Worm (Caenorhabditis elegans): ENCODE data around the gene T28A11.17.

Gene T28A11.17

ce11 chrV:3247515-3247914, 18.6 kb downstream of the T28A11.17 start, which contains the start of gene srj-8:
TSS of gene srj-8 (plus strand) at chrV:3247815.
- TF ChIP-seq mep-1 (tag; optimal IDR thresholded peaks at IDR 0.05) = no peak
- no peak for TF ChIP-seq nhr-28 (tag; optimal IDR thresholded peaks at IDR 0.05)
- TF ChIP-seq ceh-83 (GFP tag; optimal IDR thresholded peaks at IDR 0.05) = no peak
- TF ChIP-seq sem-2 (GFP tag; optimal IDR thresholded peaks at IDR 0.05) = no peak
- TF ChIP-seq nhr-237 (tag; optimal IDR thresholded peaks at IDR 0.05) = no peak
- TF ChIP-seq lin-13 (tag; optimal IDR thresholded peaks at IDR 0.05) = no peak
- TF ChIP-seq elt-3 (tag; optimal IDR thresholded peaks at IDR 0.05) = no peak
- no peak for TF ChIP-seq lin-32 (GFP tag; optimal IDR thresholded peaks at IDR 0.05)
- TF ChIP-seq nhr-12 (tag; optimal IDR thresholded peaks at IDR 0.05) = no peak
- TF ChIP-seq snpc-4 (tag; optimal IDR thresholded peaks at IDR 0.05) = no peak
- TF ChIP-seq pha-4 (tag; optimal IDR thresholded peaks at IDR 0.05) = no peak
- no peak for TF ChIP-seq blmp-1 (tag; optimal IDR thresholded peaks at IDR 0.05)

DNA sequence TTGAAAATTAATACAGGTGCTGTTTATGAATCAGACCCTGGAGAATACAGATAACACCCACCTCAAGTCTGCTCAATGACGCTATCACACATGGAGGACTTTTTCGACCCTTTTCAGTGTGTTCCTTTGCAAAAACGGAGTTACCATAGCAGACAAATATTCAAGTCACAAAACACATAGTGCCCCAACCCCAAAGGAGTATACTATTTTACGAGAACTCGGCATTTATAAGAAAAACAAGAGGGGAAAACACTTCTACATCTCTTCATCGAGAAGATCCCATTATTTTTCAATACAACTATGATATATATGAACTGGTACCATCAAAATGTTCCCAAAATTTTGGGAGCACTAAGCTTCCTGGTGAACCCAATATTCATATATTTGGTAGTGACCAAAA, 21.4 kb downstream of the T28A11.17 start, which contains the start of gene srj-7:
Gene srj-7, plus strand, starts transcription at position 301 of the 400 bp plus-strand sequence.
- TF ChIP-seq tbx-8 (GFP tag; optimal IDR thresholded peaks at IDR 0.05) = no peak
- no peak for TF ChIP-seq pha-4 (tag; optimal IDR thresholded peaks at IDR 0.05)
- TF ChIP-seq unc-39 (tag; optimal IDR thresholded peaks at IDR 0.05) = no peak
- TF ChIP-seq nhr-12 (tag; optimal IDR thresholded peaks at IDR 0.05) = no peak
- TF ChIP-seq hlh-1 (tag; optimal IDR thresholded peaks at IDR 0.05) = no peak
- no peak for TF ChIP-seq ham-2 (GFP tag; optimal IDR thresholded peaks at IDR 0.05)
- TF ChIP-seq lin-32 (GFP tag; optimal IDR thresholded peaks at IDR 0.05) = no peak
- no peak for TF ChIP-seq nhr-237 (tag; optimal IDR thresholded peaks at IDR 0.05)
- no peak for TF ChIP-seq blmp-1 (tag; optimal IDR thresholded peaks at IDR 0.05)

- TF ChIP-seq bed-3 (GFP tag; optimal IDR thresholded peaks at IDR 0.05) = no peak
- no peak for TF ChIP-seq mab-5 (tag; optimal IDR thresholded peaks at IDR 0.05)
- TF ChIP-seq elt-3 (tag; optimal IDR thresholded peaks at IDR 0.05) = no peak
- no peak for TF ChIP-seq lin-13 (tag; optimal IDR thresholded peaks at IDR 0.05)
- no peak for TF ChIP-seq lin-32 (GFP tag; optimal IDR thresholded peaks at IDR 0.05)
- no peak for TF ChIP-seq mls-2 (tag; optimal IDR thresholded peaks at IDR 0.05)
- TF ChIP-seq ham-2 (GFP tag; optimal IDR thresholded peaks at IDR 0.05) = no peak
- TF ChIP-seq zip-8 (tag; optimal IDR thresholded peaks at IDR 0.05) = no peak
These were observed 23.1 kb downstream of the T28A11.17 start, which contains the start of gene gst-23 for ce11 chrV:3242984-3243383. TSS of gene gst-23 (plus strand) at chrV:3243284.

- no peak for TF ChIP-seq nhr-76 (tag; optimal IDR thresholded peaks at IDR 0.05)
- TF ChIP-seq mls-2 (tag; optimal IDR thresholded peaks at IDR 0.05) = no peak
- no peak for TF ChIP-seq ceh-43 (GFP tag; optimal IDR thresholded peaks at IDR 0.05)
- TF ChIP-seq unc-62 (GFP tag; optimal IDR thresholded peaks at IDR 0.05) = no peak
These were observed 24.9 kb downstream of the T28A11.17 start, which contains the start of gene srj-11 for ce11 chrV:3241175-3241574. TSS of gene srj-11 (plus strand) at chrV:3241424.

DNA sequence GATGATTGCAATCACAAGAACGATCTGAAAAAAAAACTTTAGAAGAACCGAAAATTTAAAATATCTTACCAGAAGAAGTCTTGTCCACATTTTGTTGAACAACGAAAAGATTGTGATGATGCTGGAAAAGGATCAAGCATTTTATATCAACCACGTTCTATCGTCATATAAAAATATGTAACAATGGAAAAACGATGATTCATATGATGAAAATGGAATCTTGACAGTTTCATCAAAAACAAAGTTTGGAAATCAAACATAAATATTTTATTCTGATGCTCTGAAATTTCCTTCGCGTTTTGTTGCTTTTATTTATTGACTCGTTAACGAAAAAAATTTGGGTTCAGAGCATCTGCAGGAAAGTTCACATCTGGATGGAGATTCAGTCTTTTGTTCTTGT, 29.5 kb downstream of the T28A11.17 start, which contains the start of the genes K08D9.9 and str-16:
Gene K08D9.9, minus strand, starts transcription at position 101 of the 400 bp plus-strand sequence.
Gene str-16, plus strand, starts transcription at position 266 of the 400 bp plus-strand sequence.
- TF ChIP-seq unc-120 (tag; optimal IDR thresholded peaks at IDR 0.05; ENCODE audit: poor library complexity, severe bottlenecking) (no peak), blmp-1 (tag; optimal IDR thresholded peaks at IDR 0.05) (no peak), zip-8 (tag; optimal IDR thresholded peaks at IDR 0.05) (no peak), ceh-39 (tag; optimal IDR thresholded peaks at IDR 0.05) (no peak), lin-32 (GFP tag; optimal IDR thresholded peaks at IDR 0.05) (no peak), unc-62 (GFP tag; optimal IDR thresholded peaks at IDR 0.05) (no peak), nhr-76 (tag; optimal IDR thresholded peaks at IDR 0.05) (no peak), ceh-83 (GFP tag; optimal IDR thresholded peaks at IDR 0.05) (no peak), sptf-1 (tag; optimal IDR thresholded peaks at IDR 0.05) (no peak), elt-1 (tag; optimal IDR thresholded peaks at IDR 0.05; ENCODE audit: borderline replicate concordance, insufficient read depth) (no peak), lin-13 (tag; optimal IDR thresholded peaks at IDR 0.05) (no peak), nhr-28 (tag; optimal IDR thresholded peaks at IDR 0.05) (no peak), ham-2 (GFP tag; optimal IDR thresholded peaks at IDR 0.05) (no peak)

ce11 chrV:3234887-3235286, 31.2 kb downstream of the T28A11.17 start, which contains the start of gene K08D9.6:
TSS of gene K08D9.6 (minus strand) at chrV:3234987.
- TF ChIP-seq mep-1 (tag; optimal IDR thresholded peaks at IDR 0.05) (no peak), nhr-28 (tag; optimal IDR thresholded peaks at IDR 0.05) (no peak), ceh-43 (GFP tag; optimal IDR thresholded peaks at IDR 0.05) (no peak), snpc-4 (tag; optimal IDR thresholded peaks at IDR 0.05) (no peak), flh-1 (GFP tag; optimal IDR thresholded peaks at IDR 0.05) (no peak), mls-2 (tag; optimal IDR thresholded peaks at IDR 0.05) (no peak), nhr-12 (tag; optimal IDR thresholded peaks at IDR 0.05) (no peak), bed-3 (GFP tag; optimal IDR thresholded peaks at IDR 0.05) (no peak), cnd-1 (tag; optimal IDR thresholded peaks at IDR 0.05) (no peak), unc-62 (GFP tag; optimal IDR thresholded peaks at IDR 0.05) (no peak)
